Fruit fly (Drosophila melanogaster) whole organism, embryonic: ENCODE data around the gene CG10286.
A peak's percentile ranks its signal among the peaks of the same experiment; 100 is the strongest.

Experiments used
- Abd-B ChIP-seq: fragments of 200-800 bp; sonication (Bioruptor generic); optimal IDR thresholded peaks from 2 replicates; lab custom pipeline; 2018; ENCODE audit warnings: missing biosample characterization, mild to moderate bottlenecking, missing genetic modification characterization, moderate library complexity
- CG12071 ChIP-seq: fragments of 200-800 bp; sonication (Bioruptor generic); optimal IDR thresholded peaks from 3 replicates; lab custom pipeline; 2018; ENCODE audit warnings: missing biosample characterization, mild to moderate bottlenecking, missing genetic modification characterization
- CG12104 ChIP-seq: fragments of 200-800 bp; sonication (Bioruptor generic); optimal IDR thresholded peaks from 3 replicates; lab custom pipeline; 2016; ENCODE audit warnings: missing biosample characterization, missing genetic modification characterization
- CG12659 ChIP-seq: fragments of 200-800 bp; sonication (Bioruptor generic); optimal IDR thresholded peaks from 3 replicates; lab custom pipeline; 2017; ENCODE audit warnings: mild to moderate bottlenecking, missing biosample characterization, missing genetic modification reagents, missing genetic modification characterization
- CG13894 ChIP-seq: fragments of 200-800 bp; sonication (Bioruptor generic); optimal IDR thresholded peaks from 3 replicates; lab custom pipeline; 2018; ENCODE audit warnings: missing biosample characterization, mild to moderate bottlenecking, missing genetic modification characterization, moderate library complexity
- CG15479 ChIP-seq: fragments of 200-800 bp; sonication (Bioruptor generic); optimal IDR thresholded peaks from 3 replicates; lab custom pipeline; 2019; ENCODE audit warnings: missing biosample characterization, mild to moderate bottlenecking, missing genetic modification characterization, moderate library complexity
- CG16813 ChIP-seq: fragments of 200-800 bp; sonication (Bioruptor generic); IDR thresholded peaks from 3 replicates; pipeline ENCODE4 v1.3.6; 2022; ENCODE audit warnings: missing biosample characterization, missing genetic modification characterization; ENCODE audit not compliant: partially characterized antibody
- CG17359 ChIP-seq: fragments of 200-800 bp; sonication (Bioruptor generic); optimal IDR thresholded peaks from 3 replicates; lab custom pipeline; 2018; ENCODE audit warnings: missing biosample characterization, mild to moderate bottlenecking, missing genetic modification characterization, moderate library complexity
- CG17385 ChIP-seq: fragments of 200-800 bp; sonication (Bioruptor generic); optimal IDR thresholded peaks from 3 replicates; lab custom pipeline; 2018; ENCODE audit warnings: missing biosample characterization, mild to moderate bottlenecking, missing genetic modification characterization
- CG17912 ChIP-seq: fragments of 200-800 bp; sonication (Bioruptor generic); optimal IDR thresholded peaks from 2 replicates; lab custom pipeline; 2018; ENCODE audit warnings: missing biosample characterization, mild to moderate bottlenecking, missing genetic modification characterization
- CG3163 ChIP-seq: fragments of 200-800 bp; sonication (Bioruptor generic); optimal IDR thresholded peaks from 3 replicates; lab custom pipeline; 2016; ENCODE audit warnings: missing biosample characterization, missing genetic modification characterization
- CG3995 ChIP-seq: fragments of 200-800 bp; sonication (Bioruptor generic); optimal IDR thresholded peaks from 3 replicates; lab custom pipeline; 2016; ENCODE audit warnings: missing biosample characterization, missing genetic modification characterization
- CG4617 ChIP-seq: fragments of 200-800 bp; sonication (Bioruptor generic); optimal IDR thresholded peaks from 3 replicates; lab custom pipeline; 2016; ENCODE audit warnings: missing biosample characterization, missing genetic modification characterization, borderline replicate concordance
- CG6683 ChIP-seq: fragments of 200-800 bp; sonication (Bioruptor generic); optimal IDR thresholded peaks from 2 replicates; lab custom pipeline; 2017; ENCODE audit warnings: missing biosample characterization, mild to moderate bottlenecking, missing genetic modification characterization, missing genetic modification reagents
- CG6765 ChIP-seq: fragments of 200-800 bp; sonication (Bioruptor generic); optimal IDR thresholded peaks from 3 replicates; lab custom pipeline; 2017; ENCODE audit warnings: missing biosample characterization, mild to moderate bottlenecking, missing genetic modification characterization
- CG7928 ChIP-seq: fragments of 200-800 bp; sonication (Bioruptor generic); optimal IDR thresholded peaks from 2 replicates; lab custom pipeline; 2017; ENCODE audit warnings: missing biosample characterization, mild to moderate bottlenecking, missing genetic modification characterization
- CG8388 ChIP-seq: fragments of 200-800 bp; sonication (Bioruptor generic); optimal IDR thresholded peaks from 2 replicates; lab custom pipeline; 2019; ENCODE audit warnings: missing biosample characterization, mild to moderate bottlenecking, missing genetic modification characterization, moderate library complexity
- CG8924 ChIP-seq: fragments of 200-800 bp; optimal IDR thresholded peaks from 3 replicates; lab custom pipeline; 2019; ENCODE audit warnings: missing biosample characterization, mild to moderate bottlenecking, missing genetic modification characterization, moderate library complexity
- Dfd ChIP-seq, 2 experiments: fragments of >200 bp; optimal IDR thresholded peaks; 2 replicates each; lab custom pipeline; 2017; ENCODE audit warnings: missing biosample characterization in 2 of 2, missing genetic modification characterization in 2 of 2
- Dp ChIP-seq: fragments of 200-800 bp; sonication (Bioruptor generic); optimal IDR thresholded peaks from 2 replicates; lab custom pipeline; 2018; ENCODE audit warnings: missing biosample characterization, mild to moderate bottlenecking, missing genetic modification characterization, moderate library complexity
- HLHmδ ChIP-seq: fragments of 200-800 bp; sonication (Bioruptor generic); optimal IDR thresholded peaks from 2 replicates; lab custom pipeline; 2018; ENCODE audit warnings: missing biosample characterization, mild to moderate bottlenecking, missing genetic modification characterization, moderate library complexity
- HmgZ ChIP-seq: fragments of 200-800 bp; sonication (Bioruptor generic); optimal IDR thresholded peaks from 2 replicates; lab custom pipeline; 2018; ENCODE audit warnings: missing biosample characterization, mild to moderate bottlenecking, missing genetic modification characterization
- Hmr ChIP-seq: fragments of 200-800 bp; sonication (Bioruptor generic); optimal IDR thresholded peaks from 3 replicates; lab custom pipeline; 2017; ENCODE audit warnings: mild to moderate bottlenecking, missing biosample characterization, missing genetic modification reagents, missing genetic modification characterization
- Hr78 ChIP-seq, 2 experiments: fragments of 200-800 bp in 1 of 2; fragments of >200 bp in 1 of 2; sonication (Bioruptor generic) in 1 of 2; optimal IDR thresholded peaks; 2 replicates each; lab custom pipeline; 2017 to 2019; ENCODE audit warnings: missing biosample characterization in 2 of 2, missing genetic modification characterization in 2 of 2, mild to moderate bottlenecking in 1 of 2, moderate library complexity in 1 of 2
- Jarid2 ChIP-seq: fragments of 200-800 bp; sonication (Bioruptor generic); optimal IDR thresholded peaks from 3 replicates; lab custom pipeline; 2017; ENCODE audit warnings: mild to moderate bottlenecking, missing biosample characterization, missing genetic modification reagents, missing genetic modification characterization
- Lhr ChIP-seq: fragments of 200-800 bp; sonication (Bioruptor generic); optimal IDR thresholded peaks from 3 replicates; lab custom pipeline; 2017; ENCODE audit warnings: mild to moderate bottlenecking, missing biosample characterization, missing genetic modification reagents, missing genetic modification characterization
- Lim3 ChIP-seq: fragments of 200-800 bp; sonication (Bioruptor generic); IDR thresholded peaks from 2 replicates; pipeline ENCODE4 v1.3.6; 2022; ENCODE audit warnings: missing biosample characterization, missing genetic modification characterization
- Neu2 ChIP-seq: fragments of 200-800 bp; sonication (Bioruptor generic); optimal IDR thresholded peaks from 3 replicates; lab custom pipeline; 2016; ENCODE audit warnings: missing biosample characterization, missing genetic modification characterization, borderline replicate concordance
- PHDP ChIP-seq: fragments of 200-800 bp; sonication (Bioruptor generic); optimal IDR thresholded peaks from 3 replicates; lab custom pipeline; 2018; ENCODE audit warnings: missing biosample characterization, mild to moderate bottlenecking, missing genetic modification characterization, moderate library complexity
- Side ChIP-seq: fragments of 200-800 bp; sonication (Bioruptor generic); optimal IDR thresholded peaks from 2 replicates; lab custom pipeline; 2016; ENCODE audit warnings: missing biosample characterization, missing genetic modification characterization
- Sin3A ChIP-seq: fragments of >200 bp; optimal IDR thresholded peaks from 2 replicates; lab custom pipeline; 2018
- Trl ChIP-seq, 3 experiments: fragments of >200 bp in 2 of 3; fragments of 200-800 bp in 1 of 3; sonication (Bioruptor generic) in 1 of 3; optimal IDR thresholded peaks; 2 replicates in 1 of 3; 3 replicates in 2 of 3; lab custom pipeline; 2016 to 2017; ENCODE audit warnings: missing biosample characterization in 1 of 3, missing genetic modification characterization in 1 of 3
- abd-A ChIP-seq: fragments of 200-800 bp; sonication (Bioruptor generic); optimal IDR thresholded peaks from 3 replicates; lab custom pipeline; 2019; ENCODE audit warnings: missing biosample characterization, mild to moderate bottlenecking, missing genetic modification characterization, moderate library complexity
- ash1 ChIP-seq: fragments of 200-800 bp; sonication (Bioruptor generic); optimal IDR thresholded peaks from 2 replicates; lab custom pipeline; 2018; ENCODE audit warnings: missing biosample characterization, mild to moderate bottlenecking, missing genetic modification characterization
- az2 ChIP-seq: fragments of 200-800 bp; sonication (Bioruptor generic); optimal IDR thresholded peaks from 3 replicates; lab custom pipeline; 2016; ENCODE audit warnings: missing biosample characterization, missing genetic modification characterization
- bigmax ChIP-seq: fragments of 200-800 bp; sonication (Bioruptor generic); optimal IDR thresholded peaks from 2 replicates; lab custom pipeline; 2018; ENCODE audit warnings: missing biosample characterization, mild to moderate bottlenecking, missing genetic modification characterization
- chinmo ChIP-seq: fragments of 200-800 bp; sonication (Bioruptor generic); IDR thresholded peaks from 4 replicates; pipeline ENCODE4 v1.3.6; 2022; ENCODE audit warnings: missing biosample characterization, missing genetic modification characterization; ENCODE audit not compliant: partially characterized antibody
- dpn ChIP-seq, 2 experiments: fragments of 200-800 bp; sonication (Bioruptor generic); optimal IDR thresholded peaks; 3 replicates each; lab custom pipeline; 2016; ENCODE audit warnings: missing biosample characterization in 2 of 2, missing genetic modification characterization in 2 of 2
- eve ChIP-seq, 2 experiments: fragments of >200 bp; optimal IDR thresholded peaks; 2 replicates each; lab custom pipeline; 2017; ENCODE audit warnings: missing biosample characterization in 2 of 2, missing genetic modification characterization in 2 of 2
- exex ChIP-seq: fragments of 200-800 bp; sonication (Bioruptor generic); optimal IDR thresholded peaks from 4 replicates; lab custom pipeline; 2018; ENCODE audit warnings: missing biosample characterization, mild to moderate bottlenecking, missing genetic modification characterization, moderate library complexity
- gfzf ChIP-seq: fragments of 200-800 bp; sonication (Bioruptor generic); optimal IDR thresholded peaks from 2 replicates; lab custom pipeline; 2016; ENCODE audit warnings: missing biosample characterization, mild to moderate bottlenecking, missing genetic modification characterization, moderate library complexity
- gro ChIP-seq: fragments of 200-800 bp; sonication (Bioruptor generic); optimal IDR thresholded peaks from 2 replicates; lab custom pipeline; 2016; ENCODE audit warnings: missing biosample characterization, missing genetic modification characterization
- nerfin-1 ChIP-seq: fragments of 200-800 bp; sonication (Bioruptor generic); optimal IDR thresholded peaks from 3 replicates; lab custom pipeline; 2019; ENCODE audit warnings: missing biosample characterization, mild to moderate bottlenecking, missing genetic modification characterization, moderate library complexity
- nom ChIP-seq: fragments of 200-800 bp; sonication (Bioruptor generic); optimal IDR thresholded peaks from 2 replicates; lab custom pipeline; 2017; ENCODE audit warnings: missing biosample characterization, missing genetic modification characterization, mild to moderate bottlenecking, moderate library complexity, missing genetic modification reagents
- onecut ChIP-seq: fragments of 200-800 bp; sonication (Bioruptor generic); IDR thresholded peaks from 2 replicates; pipeline ENCODE4 v1.3.6; 2022; ENCODE audit warnings: missing biosample characterization, missing genetic modification characterization
- psq ChIP-seq: fragments of 200-800 bp; sonication (Bioruptor generic); optimal IDR thresholded peaks from 2 replicates; lab custom pipeline; 2017; ENCODE audit warnings: missing biosample characterization, missing genetic modification characterization
- slp2 ChIP-seq: fragments of 200-800 bp; sonication (Bioruptor generic); optimal IDR thresholded peaks from 2 replicates; lab custom pipeline; 2016; ENCODE audit warnings: missing biosample characterization, missing genetic modification characterization
- sqz ChIP-seq: fragments of 200-800 bp; sonication (Bioruptor generic); optimal IDR thresholded peaks from 3 replicates; lab custom pipeline; 2018; ENCODE audit warnings: missing biosample characterization, mild to moderate bottlenecking, missing genetic modification characterization
- z ChIP-seq: fragments of 200-800 bp; sonication (Bioruptor generic); IDR thresholded peaks from 3 replicates; pipeline ENCODE4 v1.3.6; 2022; ENCODE audit warnings: missing biosample characterization, missing genetic modification characterization

Gene CG10286

DNA sequence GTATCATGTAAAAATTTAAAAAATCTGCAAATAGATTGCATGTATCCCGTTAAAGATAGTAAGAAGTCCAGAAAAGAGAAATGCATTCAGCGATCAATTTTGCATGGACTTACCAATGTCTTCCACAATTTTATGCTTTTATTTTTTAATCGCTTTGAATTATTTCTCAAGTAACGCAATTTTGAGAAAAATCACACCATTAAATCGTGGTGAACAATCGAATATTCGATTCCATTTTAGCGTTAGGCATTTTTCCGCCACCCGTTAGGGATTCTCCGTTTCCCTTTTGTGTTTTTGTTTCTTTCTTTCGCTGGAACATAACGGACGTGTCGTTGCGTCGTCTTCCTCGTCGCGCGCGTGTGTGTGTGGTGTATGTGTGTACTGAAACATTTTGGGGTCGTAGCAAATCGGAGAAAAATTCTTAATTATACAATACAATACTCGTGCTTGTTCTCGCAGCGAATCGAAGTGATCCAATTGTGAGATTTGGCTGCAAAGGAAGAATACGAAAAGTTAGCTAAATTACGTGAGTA, 37.9 kb downstream of the CG10286 start, which contains the start of gene gpp (continued):
- TF ChIP-seq CG6683 (GFP tag; lab: Kevin White, UChicago) (no peak), Neu2 (GFP tag; lab: Kevin White, UChicago) (no peak), Dp (GFP tag; lab: Kevin White, UChicago) (peak; percentile 27), psq (GFP tag; lab: Kevin White, UChicago) (peak; percentile 100), dpn (GFP tag; optimal IDR thresholded peaks at IDR 0.05; lab: Kevin White, UChicago) (peak in 1 of 2 experiments; percentile 44), CG4617 (GFP tag; lab: Kevin White, UChicago) (peak; percentile 22), CG8924 (tag; lab: Kevin White, UChicago) (peak; percentile 64), CG6765 (GFP tag; lab: Kevin White, UChicago) (peak; percentile 4), Jarid2 (GFP tag; lab: Kevin White, UChicago) (peak; percentile 92), Dfd (GFP tag; optimal IDR thresholded peaks at IDR 0.05; lab: Kevin White, UChicago) (no peak), Side (GFP tag; lab: Kevin White, UChicago) (peak; percentile 26), PHDP (tag; lab: Kevin White, UChicago) (peak; percentile 25), CG17912 (GFP tag; lab: Kevin White, UChicago) (peak; percentile 32), Hmr (peak; percentile 12), Sin3A (lab: Kevin White, UChicago) (peak; percentile 33), chinmo (GFP tag; lab: Robert Waterston, UW) (no peak), CG3995 (GFP tag; lab: Kevin White, UChicago) (peak; percentile 97), CG7928 (peak; percentile 5), Abd-B (GFP tag; lab: Kevin White, UChicago) (peak; percentile 40), Hr78 (GFP tag; optimal IDR thresholded peaks at IDR 0.05; lab: Kevin White, UChicago) (peak in 1 of 2 experiments; percentile 14), HLHmδ (GFP tag; lab: Kevin White, UChicago) (peak; percentile 63), sqz (GFP tag; lab: Kevin White, UChicago) (no peak), CG12659 (GFP tag; lab: Kevin White, UChicago) (peak; percentile 55), slp2 (GFP tag; lab: Kevin White, UChicago) (no peak), abd-A (peak; percentile 68), Lhr (GFP tag; lab: Kevin White, UChicago) (peak; percentile 59), CG16813 (no peak), CG12104 (GFP tag; lab: Kevin White, UChicago) (peak; percentile 18), az2 (GFP tag; lab: Kevin White, UChicago) (no peak), Lim3 (GFP tag; lab: Robert Waterston, UW) (no peak), gfzf (GFP tag; lab: Kevin White, UChicago) (peak; percentile 97), eve (GFP tag; optimal IDR thresholded peaks at IDR 0.05; lab: Kevin White, UChicago) (peak in 1 of 2 experiments; percentile 80), CG12071 (GFP tag; lab: Kevin White, UChicago) (peak; percentile 14), nom (peak; percentile 58), nerfin-1 (peak; percentile 26), gro (GFP tag; lab: Kevin White, UChicago) (peak; percentile 25), ash1 (GFP tag; lab: Kevin White, UChicago) (peak; percentile 20)

DNA sequence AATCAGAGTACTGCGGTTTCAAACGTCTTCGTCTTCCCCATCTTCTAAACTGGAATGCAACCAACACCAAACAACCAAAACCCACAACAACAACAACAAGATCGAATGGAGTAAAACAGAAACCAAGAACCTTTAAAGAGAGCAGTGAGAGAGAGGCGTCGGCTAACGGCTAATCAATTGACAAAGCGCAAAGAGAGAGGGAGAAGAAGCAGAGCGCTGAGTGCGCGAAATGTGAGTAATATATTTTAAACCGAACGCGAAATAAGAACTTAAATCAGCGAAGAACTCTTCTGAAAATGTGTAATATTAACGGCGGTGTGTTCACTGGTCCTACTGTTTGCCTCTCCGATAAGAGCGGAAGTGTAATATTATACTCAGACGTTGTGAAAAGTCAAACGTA, 38.8 kb downstream of the CG10286 start:
- TF ChIP-seq CG15479 (GFP tag; lab: Kevin White, UChicago) (peak; percentile 3), CG17385 (GFP tag; lab: Kevin White, UChicago) (peak; percentile 34), CG13894 (tag; lab: Kevin White, UChicago) (no peak), CG17359 (tag; lab: Kevin White, UChicago) (no peak), Trl (optimal IDR thresholded peaks at IDR 0.05; lab: Kevin White, UChicago) (peak; percentile 79 to 93), Trl (GFP tag; optimal IDR thresholded peaks at IDR 0.05; lab: Kevin White, UChicago) (no peak), HmgZ (tag; lab: Kevin White, UChicago) (no peak), z (GFP tag; lab: Robert Waterston, UW) (no peak), exex (peak; percentile 4), CG3163 (GFP tag; lab: Kevin White, UChicago) (peak; percentile 11), eve (GFP tag; optimal IDR thresholded peaks at IDR 0.05; lab: Kevin White, UChicago) (peak in 1 of 2 experiments; percentile 38), bigmax (GFP tag; lab: Kevin White, UChicago) (no peak), Dfd (GFP tag; optimal IDR thresholded peaks at IDR 0.05; lab: Kevin White, UChicago) (no peak), CG8388 (GFP tag; lab: Kevin White, UChicago) (no peak), onecut (GFP tag; lab: Robert Waterston, UW) (0 out of 2 replicates have a peak, but pooled peaks have one; percentile 27)
